Worm (Caenorhabditis elegans) whole organism, L4 larva: Measurements from ENCODE around the gene thoc-5.

Experiments
- arid-1 ChIP-seq: fragments of 200-800 bp; sonication (Bioruptor generic); conservative IDR thresholded peaks from 2 replicates; pipeline ENCODE4 v1.3.6; 2022; ENCODE audit warnings: missing genetic modification reagents, missing genetic modification characterization, missing compliant biosample characterization
- nhr-77 ChIP-seq: fragments of 150-350 bp; optimal IDR thresholded peaks from 2 replicates; lab custom pipeline; 2014; ENCODE audit warnings: missing biosample characterization, missing genetic modification characterization
- tra-1 ChIP-seq: fragments of 200-800 bp; sonication (Bioruptor generic); IDR thresholded peaks from 2 replicates; pipeline ENCODE4 v1.3.6; 2022; ENCODE audit warnings: missing genetic modification reagents, missing genetic modification characterization, missing compliant biosample characterization

- no peak for TF ChIP-seq nhr-77
- TF ChIP-seq tra-1 (GFP tag; lab: Robert Waterston, UW) = no peak
- no peak for TF ChIP-seq arid-1 (GFP tag; lab: Robert Waterston, UW)
Measured at ce11 chrIII:5371226-5371926, 22.2 kb upstream of the thoc-5 start, which contains the start of gene szy-2.
